Fruit fly (Drosophila melanogaster) whole organism, embryonic: ENCODE results near the gene gry.
A peak's percentile ranks its signal among the peaks of the same experiment; 100 is the strongest.

Source experiments
- BEAF-32 ChIP-seq: fragments of 200-800 bp; sonication (Bioruptor generic); optimal IDR thresholded peaks from 3 replicates; lab custom pipeline; 2017; ENCODE audit warnings: missing biosample characterization, missing genetic modification characterization, mild to moderate bottlenecking, moderate library complexity, missing genetic modification reagents
- Bgb ChIP-seq: fragments of 200-800 bp; sonication (Bioruptor generic); IDR thresholded peaks from 2 replicates; pipeline ENCODE4 v1.3.6; 2022; ENCODE audit warnings: missing biosample characterization, missing genetic modification characterization; ENCODE audit not compliant: partially characterized antibody
- CG1024 ChIP-seq: fragments of 200-800 bp; sonication (Bioruptor generic); IDR thresholded peaks from 2 replicates; pipeline ENCODE4 v1.3.6; 2022; ENCODE audit warnings: missing biosample characterization, missing genetic modification characterization
- CG10462 ChIP-seq: fragments of 200-800 bp; sonication (Bioruptor generic); optimal IDR thresholded peaks from 2 replicates; lab custom pipeline; 2016; ENCODE audit warnings: missing biosample characterization, missing genetic modification characterization
- CG13424 ChIP-seq: fragments of 200-800 bp; sonication (Bioruptor generic); optimal IDR thresholded peaks from 2 replicates; lab custom pipeline; 2019; ENCODE audit warnings: missing biosample characterization, mild to moderate bottlenecking, missing genetic modification characterization, moderate library complexity
- CG1603 ChIP-seq: fragments of 200-800 bp; sonication (Bioruptor generic); optimal IDR thresholded peaks from 2 replicates; lab custom pipeline; 2019; ENCODE audit warnings: missing biosample characterization, mild to moderate bottlenecking, missing genetic modification characterization, moderate library complexity
- CG16779 ChIP-seq: fragments of 200-800 bp; sonication (Bioruptor generic); IDR thresholded peaks from 2 replicates; pipeline ENCODE4 v1.3.6; 2022; ENCODE audit warnings: missing biosample characterization, missing genetic modification characterization
- CG17359 ChIP-seq: fragments of 200-800 bp; sonication (Bioruptor generic); optimal IDR thresholded peaks from 3 replicates; lab custom pipeline; 2018; ENCODE audit warnings: missing biosample characterization, mild to moderate bottlenecking, missing genetic modification characterization, moderate library complexity
- CG2129 ChIP-seq: fragments of 200-800 bp; sonication (Bioruptor generic); IDR thresholded peaks from 2 replicates; pipeline ENCODE4 v1.3.6; 2022; ENCODE audit warnings: missing biosample characterization, missing genetic modification characterization; ENCODE audit not compliant: partially characterized antibody
- CG34376 ChIP-seq: fragments of 200-800 bp; sonication (Bioruptor generic); optimal IDR thresholded peaks from 2 replicates; lab custom pipeline; 2018; ENCODE audit warnings: missing biosample characterization, mild to moderate bottlenecking, missing genetic modification characterization
- CG34422 ChIP-seq: fragments of 200-800 bp; sonication (Bioruptor generic); IDR thresholded peaks from 3 replicates; pipeline ENCODE4 v1.3.6; 2022; ENCODE audit warnings: missing biosample characterization, missing genetic modification characterization
- CG42726 ChIP-seq: fragments of 200-800 bp; sonication (Bioruptor generic); IDR thresholded peaks from 2 replicates; pipeline ENCODE4 v1.3.6; 2022; ENCODE audit warnings: missing biosample characterization, missing genetic modification characterization; ENCODE audit not compliant: partially characterized antibody
- CG6813 ChIP-seq: fragments of 200-800 bp; sonication (Bioruptor generic); optimal IDR thresholded peaks from 2 replicates; lab custom pipeline; 2017; ENCODE audit warnings: missing biosample characterization, missing genetic modification characterization, mild to moderate bottlenecking, moderate library complexity, missing genetic modification reagents
- CG8359 ChIP-seq: fragments of 200-800 bp; sonication (Bioruptor generic); optimal IDR thresholded peaks from 2 replicates; lab custom pipeline; 2017; ENCODE audit warnings: missing biosample characterization, mild to moderate bottlenecking, missing genetic modification characterization, borderline replicate concordance
- CG8388 ChIP-seq: fragments of 200-800 bp; sonication (Bioruptor generic); optimal IDR thresholded peaks from 2 replicates; lab custom pipeline; 2019; ENCODE audit warnings: missing biosample characterization, mild to moderate bottlenecking, missing genetic modification characterization, moderate library complexity
- CG8924 ChIP-seq: fragments of 200-800 bp; optimal IDR thresholded peaks from 3 replicates; lab custom pipeline; 2019; ENCODE audit warnings: missing biosample characterization, mild to moderate bottlenecking, missing genetic modification characterization, moderate library complexity
- CG9797 ChIP-seq: fragments of 200-800 bp; sonication (Bioruptor generic); optimal IDR thresholded peaks from 3 replicates; lab custom pipeline; 2018; ENCODE audit warnings: missing biosample characterization, mild to moderate bottlenecking, missing genetic modification characterization
- CrebB ChIP-seq: fragments of 200-800 bp; sonication (Bioruptor generic); optimal IDR thresholded peaks from 3 replicates; lab custom pipeline; 2018; ENCODE audit warnings: missing biosample characterization, mild to moderate bottlenecking, missing genetic modification characterization
- Dek ChIP-seq: fragments of 200-800 bp; sonication (Bioruptor generic); optimal IDR thresholded peaks from 3 replicates; lab custom pipeline; 2019; ENCODE audit warnings: missing biosample characterization, mild to moderate bottlenecking, missing genetic modification characterization, moderate library complexity
- Dp ChIP-seq: fragments of 200-800 bp; sonication (Bioruptor generic); optimal IDR thresholded peaks from 2 replicates; lab custom pipeline; 2018; ENCODE audit warnings: missing biosample characterization, mild to moderate bottlenecking, missing genetic modification characterization, moderate library complexity
- ERR ChIP-seq: fragments of 200-800 bp; sonication (Bioruptor generic); optimal IDR thresholded peaks from 2 replicates; lab custom pipeline; 2016; ENCODE audit warnings: missing biosample characterization, missing genetic modification characterization
- HHEX ChIP-seq: fragments of 200-800 bp; sonication (Bioruptor generic); optimal IDR thresholded peaks from 3 replicates; lab custom pipeline; 2017; ENCODE audit warnings: missing biosample characterization, mild to moderate bottlenecking, missing genetic modification characterization, missing genetic modification reagents
- HLH4C ChIP-seq: fragments of 200-800 bp; sonication (Bioruptor generic); IDR thresholded peaks from 3 replicates; pipeline ENCODE4 v1.3.6; 2022; ENCODE audit warnings: missing biosample characterization, missing genetic modification characterization; ENCODE audit not compliant: partially characterized antibody
- HLHmδ ChIP-seq: fragments of 200-800 bp; sonication (Bioruptor generic); optimal IDR thresholded peaks from 2 replicates; lab custom pipeline; 2018; ENCODE audit warnings: missing biosample characterization, mild to moderate bottlenecking, missing genetic modification characterization, moderate library complexity
- Kr ChIP-seq: fragments of 200-800 bp; sonication (Bioruptor generic); optimal IDR thresholded peaks from 2 replicates; lab custom pipeline; 2017; ENCODE audit warnings: missing biosample characterization, mild to moderate bottlenecking, missing genetic modification characterization
- Max ChIP-seq: fragments of 200-800 bp; sonication (Bioruptor generic); optimal IDR thresholded peaks from 2 replicates; lab custom pipeline; 2016; ENCODE audit warnings: missing biosample characterization, mild to moderate bottlenecking, missing genetic modification characterization
- Meics ChIP-seq: fragments of 200-800 bp; sonication (Bioruptor generic); optimal IDR thresholded peaks from 2 replicates; lab custom pipeline; 2017; ENCODE audit warnings: missing biosample characterization, mild to moderate bottlenecking, missing genetic modification characterization
- NC2β ChIP-seq: fragments of 200-800 bp; sonication (Bioruptor generic); optimal IDR thresholded peaks from 2 replicates; lab custom pipeline; 2016; ENCODE audit warnings: missing biosample characterization, missing genetic modification characterization
- NFAT ChIP-seq: fragments of 200-800 bp; sonication (Bioruptor generic); IDR thresholded peaks from 2 replicates; pipeline ENCODE4 v1.3.6; 2022; ENCODE audit warnings: missing biosample characterization, missing genetic modification characterization
- Opbp ChIP-seq: fragments of 200-800 bp; sonication (Bioruptor generic); IDR thresholded peaks from 3 replicates; pipeline ENCODE4 v1.3.6; 2022; ENCODE audit warnings: missing biosample characterization, missing genetic modification characterization; ENCODE audit not compliant: partially characterized antibody
- PHDP ChIP-seq: fragments of 200-800 bp; sonication (Bioruptor generic); optimal IDR thresholded peaks from 3 replicates; lab custom pipeline; 2018; ENCODE audit warnings: missing biosample characterization, mild to moderate bottlenecking, missing genetic modification characterization, moderate library complexity
- Ptx1 ChIP-seq: fragments of 200-800 bp; sonication (Bioruptor generic); IDR thresholded peaks from 2 replicates; pipeline ENCODE4 v1.3.6; 2022; ENCODE audit warnings: missing biosample characterization, missing genetic modification characterization
- Tbp ChIP-seq: fragments of >200 bp; optimal IDR thresholded peaks from 2 replicates; lab custom pipeline; 2018; ENCODE audit warnings: missing biosample characterization, missing genetic modification characterization
- Xrp1 ChIP-seq: fragments of 200-800 bp; sonication (Bioruptor generic); IDR thresholded peaks from 2 replicates; pipeline ENCODE4 v1.3.6; 2022; ENCODE audit warnings: missing biosample characterization, missing genetic modification characterization
- amos ChIP-seq: fragments of 200-800 bp; sonication (Bioruptor generic); IDR thresholded peaks from 2 replicates; pipeline ENCODE4 v1.3.6; 2022; ENCODE audit warnings: missing biosample characterization, missing genetic modification characterization; ENCODE audit not compliant: partially characterized antibody
- ap ChIP-seq: fragments of 200-800 bp; sonication (Bioruptor generic); IDR thresholded peaks from 2 replicates; pipeline ENCODE4 v1.3.6; 2022; ENCODE audit warnings: missing biosample characterization, missing genetic modification characterization
- bbx ChIP-seq: fragments of 200-800 bp; sonication (Bioruptor generic); IDR thresholded peaks from 2 replicates; pipeline ENCODE4 v1.3.6; 2022; ENCODE audit warnings: missing biosample characterization, missing genetic modification characterization; ENCODE audit not compliant: partially characterized antibody
- grau ChIP-seq: fragments of 200-800 bp; optimal IDR thresholded peaks from 3 replicates; lab custom pipeline; 2019; ENCODE audit warnings: missing biosample characterization, mild to moderate bottlenecking, missing genetic modification characterization, moderate library complexity
- lbe ChIP-seq: fragments of 200-800 bp; sonication (Bioruptor generic); optimal IDR thresholded peaks from 2 replicates; lab custom pipeline; 2016; ENCODE audit warnings: missing biosample characterization, mild to moderate bottlenecking, missing genetic modification characterization
- lmd ChIP-seq: fragments of 200-800 bp; sonication (Bioruptor generic); IDR thresholded peaks from 2 replicates; pipeline ENCODE4 v1.3.6; 2022; ENCODE audit warnings: missing biosample characterization, missing genetic modification characterization
- pb ChIP-seq: fragments of 200-800 bp; sonication (Bioruptor generic); optimal IDR thresholded peaks from 3 replicates; lab custom pipeline; 2016; ENCODE audit warnings: missing biosample characterization, missing genetic modification characterization
- ro ChIP-seq: fragments of 200-800 bp; sonication (Bioruptor generic); IDR thresholded peaks from 2 replicates; pipeline ENCODE4 v1.3.6; 2022; ENCODE audit warnings: missing biosample characterization, missing genetic modification characterization
- shn ChIP-seq: fragments of 200-800 bp; sonication (Bioruptor generic); optimal IDR thresholded peaks from 3 replicates; lab custom pipeline; 2016; ENCODE audit warnings: missing biosample characterization, missing genetic modification characterization
- slbo ChIP-seq: fragments of 200-800 bp; sonication (Bioruptor generic); IDR thresholded peaks from 2 replicates; pipeline ENCODE4 v1.3.6; 2022; ENCODE audit warnings: missing biosample characterization, missing genetic modification characterization
- so ChIP-seq: fragments of 200-800 bp; sonication (Bioruptor generic); IDR thresholded peaks from 3 replicates; pipeline ENCODE4 v1.3.6; 2022; ENCODE audit warnings: missing biosample characterization, missing genetic modification characterization
- sug ChIP-seq: fragments of 200-800 bp; optimal IDR thresholded peaks from 2 replicates; lab custom pipeline; 2019; ENCODE audit warnings: missing biosample characterization, mild to moderate bottlenecking, missing genetic modification characterization, moderate library complexity
- trem ChIP-seq: fragments of 200-800 bp; optimal IDR thresholded peaks from 3 replicates; lab custom pipeline; 2019; ENCODE audit warnings: missing biosample characterization, mild to moderate bottlenecking, missing genetic modification characterization, moderate library complexity
- ttk ChIP-seq: fragments of 200-800 bp; sonication (Bioruptor generic); IDR thresholded peaks from 2 replicates; pipeline ENCODE4 v2.1.2; 2022; ENCODE audit warnings: missing biosample characterization, missing genetic modification characterization
- vnd ChIP-seq: fragments of 200-800 bp; sonication (Bioruptor generic); IDR thresholded peaks from 3 replicates; pipeline ENCODE4 v1.3.6; 2022; ENCODE audit warnings: missing biosample characterization, missing genetic modification characterization; ENCODE audit not compliant: partially characterized antibody

Gene gry

DNA sequence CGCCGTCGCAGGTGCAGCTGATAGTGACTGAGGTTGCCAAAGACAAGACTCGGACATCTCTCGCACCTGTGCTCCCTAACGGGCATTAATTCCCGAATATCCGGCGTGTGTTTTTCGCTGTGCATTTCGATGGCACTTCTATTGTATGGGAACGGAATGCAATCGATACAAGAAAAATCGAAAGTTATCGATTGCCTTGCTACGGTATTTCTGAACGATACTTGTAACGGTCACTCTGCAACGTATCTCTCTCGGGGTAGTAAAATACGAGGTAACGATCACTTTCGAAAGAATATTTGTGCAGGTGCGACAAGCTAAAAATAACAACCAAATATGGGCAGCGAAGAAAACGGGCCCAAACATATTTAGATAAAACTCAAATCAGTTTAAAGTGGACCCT lies 33.9 kb upstream of the gry start, which contains the start of gene CG32280 (continued):
- TF ChIP-seq CG17359 (no peak), ttk (GFP tag; lab: Robert Waterston, UW) (0 out of 2 replicates have a peak, but pooled peaks have one; percentile 7), CG1024 (GFP tag; lab: Robert Waterston, UW) (no peak), ap (GFP tag; lab: Robert Waterston, UW) (no peak), CrebB (tag; lab: Kevin White, UChicago) (peak; percentile 35), HHEX (GFP tag; lab: Kevin White, UChicago) (peak; percentile 47), NFAT (GFP tag; lab: Robert Waterston, UW) (peak; percentile 40; the same call in 1 of the 2 replicates), trem (tag; lab: Kevin White, UChicago) (peak; percentile 59), NC2β (GFP tag; lab: Kevin White, UChicago) (peak; percentile 33), CG13424 (no peak), Tbp (GFP tag; lab: Kevin White, UChicago) (no peak), shn (GFP tag; lab: Kevin White, UChicago) (peak; percentile 56), CG6813 (GFP tag; lab: Kevin White, UChicago) (peak; percentile 29), Ptx1 (GFP tag; lab: Robert Waterston, UW) (peak; percentile 25; the same call in 1 of the 2 replicates), CG2129 (GFP tag; lab: Robert Waterston, UW) (peak; percentile 76), CG9797 (GFP tag; lab: Kevin White, UChicago) (peak; percentile 77), Kr (GFP tag; lab: Kevin White, UChicago) (no peak), Xrp1 (GFP tag; lab: Robert Waterston, UW) (0 out of 2 replicates have a peak, but pooled peaks have one; percentile 5), slbo (GFP tag; lab: Robert Waterston, UW) (peak; percentile 65), PHDP (tag; lab: Kevin White, UChicago) (peak; percentile 4), grau (tag; lab: Kevin White, UChicago) (peak; percentile 30), amos (GFP tag; lab: Robert Waterston, UW) (peak; percentile 91), HLHmδ (GFP tag; lab: Kevin White, UChicago) (peak; percentile 69), lbe (no peak), CG34422 (GFP tag; lab: Robert Waterston, UW) (no peak; the same call in 2 of the 3 replicates), BEAF-32 (peak; percentile 85), Opbp (GFP tag; lab: Robert Waterston, UW) (peak; percentile 87; the same call in 2 of the 3 replicates), CG10462 (GFP tag; lab: Kevin White, UChicago) (no peak), CG8359 (GFP tag; lab: Kevin White, UChicago) (no peak), bbx (GFP tag; lab: Robert Waterston, UW) (peak; percentile 91), Max (peak; percentile 33), Meics (GFP tag; lab: Kevin White, UChicago) (no peak), Dek (tag; lab: Kevin White, UChicago) (no peak), CG16779 (GFP tag; lab: Robert Waterston, UW) (no peak), Bgb (GFP tag; lab: Robert Waterston, UW) (peak; percentile 95), HLH4C (GFP tag; lab: Robert Waterston, UW) (peak; percentile 86), CG8388 (no peak), ERR (GFP tag; lab: Kevin White, UChicago) (peak; percentile 5), CG8924 (tag; lab: Kevin White, UChicago) (peak; percentile 47), CG1603 (peak; percentile 68), CG34376 (peak; percentile 69), pb (GFP tag; lab: Kevin White, UChicago) (peak; percentile 7), Dp (GFP tag; lab: Kevin White, UChicago) (peak; percentile 28), sug (tag; lab: Kevin White, UChicago) (peak; percentile 22), CG42726 (peak; percentile 76; the same call in 1 of the 2 replicates), so (GFP tag; lab: Robert Waterston, UW) (0 out of 3 replicates have a peak, but pooled peaks have one; percentile 32), vnd (GFP tag; lab: Robert Waterston, UW) (peak; percentile 84), lmd (peak; percentile 17; the same call in 1 of the 2 replicates), ro (no peak)
